Worm (Caenorhabditis elegans) whole organism, L4 larva: ENCODE measurements around the gene Y53F4B.26.
"Not testable (repeated sequence)": the region's sequence is repeated elsewhere in the genome, so short reads cannot be mapped to it uniquely, and the experiment has no call there.

ENCODE experiments used
- F10B5.3 ChIP-seq: sonication (generic microtip); optimal IDR thresholded peaks from 2 replicates; lab custom pipeline; 2016; ENCODE audit warnings: mild to moderate bottlenecking, missing genetic modification characterization, missing compliant biosample characterization
- F44E2.7 ChIP-seq: fragments of 200-800 bp; sonication (Bioruptor generic); IDR thresholded peaks from 2 replicates; pipeline ENCODE4 v2.1.2; 2022; ENCODE audit warnings: missing genetic modification characterization, missing compliant biosample characterization
- F49E8.2 ChIP-seq: sonication (generic microtip); optimal IDR thresholded peaks from 2 replicates; lab custom pipeline; 2016; ENCODE audit warnings: missing compliant biosample characterization, mild to moderate bottlenecking, missing genetic modification characterization, borderline replicate concordance
- R02D3.7 ChIP-seq: fragments of 150-350 bp; sonication (generic microtip); optimal IDR thresholded peaks from 3 replicates; lab custom pipeline; 2014; ENCODE audit warnings: missing biosample characterization, missing genetic modification characterization
- Y75B8A.6 ChIP-seq: fragments of 200-800 bp; sonication (Bioruptor generic); IDR thresholded peaks from 2 replicates; pipeline ENCODE4 v1.3.6; 2022; ENCODE audit warnings: missing genetic modification reagents, missing genetic modification characterization, missing compliant biosample characterization
- ZK546.5 ChIP-seq, 2 experiments: sonication (generic microtip); optimal IDR thresholded peaks; 2 replicates each; lab custom pipeline; 2017; ENCODE audit warnings: missing biosample characterization in 2 of 2, missing genetic modification characterization in 2 of 2
- aha-1 ChIP-seq: fragments of 150-350 bp; peaks from one replicate; lab custom pipeline; 2014; ENCODE audit warnings: missing biosample characterization, missing genetic modification characterization
- aly-2 ChIP-seq: sonication (generic microtip); optimal IDR thresholded peaks from 2 replicates; lab custom pipeline; 2018; ENCODE audit warnings: missing biosample characterization, missing genetic modification characterization
- ama-1 ChIP-seq: fragments of 150-350 bp; optimal IDR thresholded peaks from 2 replicates; lab custom pipeline; 2014; ENCODE audit warnings: inconsistent platforms, mixed read lengths
- attf-4 ChIP-seq: sonication (generic microtip); optimal IDR thresholded peaks from 3 replicates; lab custom pipeline; 2017; ENCODE audit warnings: missing biosample characterization, missing genetic modification characterization
- ces-1 ChIP-seq: fragments of 150-350 bp; sonication (generic microtip); optimal IDR thresholded peaks from 4 replicates; lab custom pipeline; 2014; ENCODE audit warnings: missing biosample characterization, missing genetic modification reagents, missing genetic modification characterization
- cey-2 ChIP-seq: sonication (generic microtip); optimal IDR thresholded peaks from 3 replicates; lab custom pipeline; 2017; ENCODE audit warnings: missing genetic modification characterization, mild to moderate bottlenecking, missing compliant biosample characterization, antibody characterized with exemption, borderline replicate concordance; ENCODE audit not compliant: insufficient read depth
- ctbp-1 ChIP-seq: fragments of 200-800 bp; sonication (Bioruptor generic); IDR thresholded peaks from 2 replicates; pipeline ENCODE4 v1.3.6; 2022; ENCODE audit warnings: missing genetic modification reagents, missing genetic modification characterization, missing compliant biosample characterization
- daf-16 ChIP-seq, 3 experiments: sonication (generic microtip); optimal IDR thresholded peaks; 2 replicates each; lab custom pipeline; 2016 to 2017; ENCODE audit warnings: missing genetic modification characterization in 3 of 3, missing genetic modification reagents in 3 of 3, mild to moderate bottlenecking in 2 of 3, missing compliant biosample characterization in 2 of 3, missing biosample characterization in 1 of 3, moderate library complexity in 1 of 3
- daf-19 ChIP-seq: fragments of 200-800 bp; sonication (Bioruptor generic); conservative IDR thresholded peaks from 2 replicates; pipeline ENCODE4 v1.3.6; 2022; ENCODE audit warnings: missing genetic modification characterization, missing compliant biosample characterization
- dmd-6 ChIP-seq: fragments of 200-800 bp; sonication (Bioruptor generic); IDR thresholded peaks from 2 replicates; pipeline ENCODE4 v1.3.6; 2022; ENCODE audit warnings: missing genetic modification reagents, missing genetic modification characterization, missing compliant biosample characterization
- dmd-8 ChIP-seq: fragments of 200-800 bp; sonication (Bioruptor generic); IDR thresholded peaks from 2 replicates; pipeline ENCODE4 v1.3.6; 2022; ENCODE audit warnings: missing genetic modification characterization, missing compliant biosample characterization
- duxl-1 ChIP-seq: sonication (generic microtip); optimal IDR thresholded peaks from 2 replicates; lab custom pipeline; 2016; ENCODE audit warnings: mild to moderate bottlenecking, missing genetic modification characterization, moderate library complexity, missing compliant biosample characterization; ENCODE audit not compliant: poor library complexity
- dve-1 ChIP-seq: sonication (generic microtip); optimal IDR thresholded peaks from 2 replicates; lab custom pipeline; 2017; ENCODE audit warnings: antibody characterized with exemption, mild to moderate bottlenecking, missing genetic modification characterization, missing compliant biosample characterization; ENCODE audit not compliant: insufficient read depth
- fkh-10 ChIP-seq: fragments of 150-350 bp; optimal IDR thresholded peaks from 2 replicates; lab custom pipeline; 2014; ENCODE audit warnings: missing biosample characterization, missing genetic modification reagents, missing genetic modification characterization
- hif-1 ChIP-seq, 2 experiments: sonication (generic microtip); optimal IDR thresholded peaks; 2 replicates each; lab custom pipeline; 2016 to 2017; ENCODE audit warnings: missing compliant biosample characterization in 2 of 2, missing genetic modification characterization in 2 of 2, missing genetic modification reagents in 2 of 2, missing genotype in 2 of 2, mild to moderate bottlenecking in 1 of 2
- hlh-11 ChIP-seq: fragments of 200-800 bp; sonication (Bioruptor generic); optimal IDR thresholded peaks from 2 replicates; lab custom pipeline; 2018; ENCODE audit warnings: mild to moderate bottlenecking, missing genetic modification characterization, missing compliant biosample characterization
- hlh-30 ChIP-seq: sonication (generic microtip); optimal IDR thresholded peaks from 2 replicates; lab custom pipeline; 2017; ENCODE audit warnings: antibody characterized with exemption, mild to moderate bottlenecking, missing genetic modification characterization, missing compliant biosample characterization; ENCODE audit not compliant: insufficient read depth
- hmg-1.1 ChIP-seq: fragments of 200-800 bp; sonication (Bioruptor generic); IDR thresholded peaks from 2 replicates; pipeline ENCODE4 v1.3.6; 2022; ENCODE audit warnings: missing genetic modification reagents, missing genetic modification characterization, missing compliant biosample characterization
- lim-7 ChIP-seq: fragments of 200-800 bp; sonication (Bioruptor generic); IDR thresholded peaks from 2 replicates; pipeline ENCODE4 v1.3.6; 2022; ENCODE audit warnings: missing genetic modification characterization, missing compliant biosample characterization
- lin-1 ChIP-seq: fragments of 200-800 bp; sonication (Bioruptor generic); IDR thresholded peaks from 2 replicates; pipeline ENCODE4 v1.3.6; 2022; ENCODE audit warnings: missing genetic modification reagents, missing genetic modification characterization, missing compliant biosample characterization
- lin-15B ChIP-seq: fragments of 150-350 bp; sonication (generic microtip); optimal IDR thresholded peaks from 3 replicates; lab custom pipeline; 2014; ENCODE audit warnings: missing biosample characterization, missing genetic modification characterization
- lir-3 ChIP-seq: sonication (generic microtip); optimal IDR thresholded peaks from 2 replicates; lab custom pipeline; 2016; ENCODE audit warnings: mild to moderate bottlenecking, missing genetic modification characterization, missing compliant biosample characterization
- lsy-2 ChIP-seq, 2 experiments: fragments of 150-350 bp in 1 of 2; sonication (generic microtip) in 1 of 2; optimal IDR thresholded peaks; 2 replicates each; lab custom pipeline; 2014 to 2017; ENCODE audit warnings: missing biosample characterization in 2 of 2, missing genetic modification characterization in 2 of 2
- madf-9 ChIP-seq: fragments of 200-800 bp; sonication (Bioruptor generic); conservative IDR thresholded peaks from 2 replicates; pipeline ENCODE4 v1.3.6; 2022; ENCODE audit warnings: missing genetic modification reagents, missing genetic modification characterization, missing compliant biosample characterization
- mep-1 ChIP-seq: fragments of 150-350 bp; sonication (generic microtip); optimal IDR thresholded peaks from 3 replicates; lab custom pipeline; 2014; ENCODE audit warnings: missing biosample characterization, missing genetic modification characterization
- mxl-3 ChIP-seq: fragments of 200-800 bp; sonication (Bioruptor generic); optimal IDR thresholded peaks from 2 replicates; lab custom pipeline; 2018; ENCODE audit warnings: mild to moderate bottlenecking, missing genetic modification characterization, missing compliant biosample characterization
- nhr-10 ChIP-seq: fragments of 150-350 bp; optimal IDR thresholded peaks from 2 replicates; lab custom pipeline; 2014; ENCODE audit warnings: missing biosample characterization, missing genetic modification characterization
- nhr-11 ChIP-seq: fragments of 150-350 bp; optimal IDR thresholded peaks from 2 replicates; lab custom pipeline; 2014; ENCODE audit warnings: missing biosample characterization, missing genetic modification characterization
- nhr-111 ChIP-seq: fragments of 200-800 bp; sonication (Bioruptor generic); optimal IDR thresholded peaks from 2 replicates; lab custom pipeline; 2018; ENCODE audit warnings: mild to moderate bottlenecking, missing genetic modification characterization, missing compliant biosample characterization
- nhr-25 ChIP-seq: sonication (generic microtip); optimal IDR thresholded peaks from 2 replicates; lab custom pipeline; 2017; ENCODE audit warnings: missing genetic modification characterization, mild to moderate bottlenecking, missing compliant biosample characterization, antibody characterized with exemption, moderate library complexity, borderline replicate concordance; ENCODE audit not compliant: insufficient read depth
- nhr-48 ChIP-seq: sonication (generic microtip); optimal IDR thresholded peaks from 2 replicates; lab custom pipeline; 2016; ENCODE audit warnings: mild to moderate bottlenecking, missing genetic modification characterization, missing compliant biosample characterization
- rbr-2 ChIP-seq: sonication (generic microtip); optimal IDR thresholded peaks from 2 replicates; lab custom pipeline; 2016; ENCODE audit warnings: missing genotype, missing genetic modification characterization, missing compliant biosample characterization
- saeg-2 ChIP-seq: fragments of 200-800 bp; sonication (Bioruptor generic); IDR thresholded peaks from 2 replicates; pipeline ENCODE4 v1.3.6; 2022; ENCODE audit warnings: missing genetic modification reagents, missing genetic modification characterization, missing compliant biosample characterization
- skn-1 ChIP-seq: fragments of 150-350 bp; optimal IDR thresholded peaks from 2 replicates; lab custom pipeline; 2014; ENCODE audit warnings: missing biosample characterization, missing genetic modification characterization
- snpc-4 ChIP-seq: fragments of 150-350 bp; optimal IDR thresholded peaks from 2 replicates; lab custom pipeline; 2014; ENCODE audit warnings: missing biosample characterization, missing genetic modification characterization
- spr-1 ChIP-seq: sonication (generic microtip); optimal IDR thresholded peaks from 2 replicates; lab custom pipeline; 2016; ENCODE audit warnings: mild to moderate bottlenecking, missing genetic modification characterization, missing compliant biosample characterization
- spr-3 ChIP-seq: fragments of 200-800 bp; sonication (Bioruptor generic); optimal IDR thresholded peaks from 2 replicates; lab custom pipeline; 2018; ENCODE audit warnings: mild to moderate bottlenecking, missing genetic modification characterization, missing compliant biosample characterization
- unc-62 ChIP-seq, 3 experiments: fragments of 150-350 bp in 1 of 3; sonication (generic microtip); optimal IDR thresholded peaks in 2 of 3; peaks in 1 of 3; 1 replicate in 1 of 3; 2 replicates in 2 of 3; lab custom pipeline; 2014 to 2017; ENCODE audit warnings: missing biosample characterization in 3 of 3, missing genetic modification characterization in 3 of 3, missing genetic modification reagents in 3 of 3, missing genotype in 1 of 3
- vab-7 ChIP-seq: fragments of 200-800 bp; sonication (Bioruptor generic); IDR thresholded peaks from 2 replicates; pipeline ENCODE4 v1.3.6; 2022; ENCODE audit warnings: missing genetic modification reagents, missing genetic modification characterization, missing compliant biosample characterization
- zfp-2 ChIP-seq: sonication (generic microtip); optimal IDR thresholded peaks from 2 replicates; lab custom pipeline; 2016; ENCODE audit warnings: mild to moderate bottlenecking, missing genetic modification characterization, missing compliant biosample characterization
- zfp-3 ChIP-seq: fragments of 200-800 bp; sonication (Bioruptor generic); conservative IDR thresholded peaks from 2 replicates; pipeline ENCODE4 v1.3.6; 2022; ENCODE audit warnings: missing genetic modification reagents, missing genetic modification characterization, missing compliant biosample characterization
- ztf-7 ChIP-seq: fragments of 150-350 bp; optimal IDR thresholded peaks from 2 replicates; lab custom pipeline; 2014; ENCODE audit warnings: missing biosample characterization, missing genetic modification characterization

Gene Y53F4B.26

DNA sequence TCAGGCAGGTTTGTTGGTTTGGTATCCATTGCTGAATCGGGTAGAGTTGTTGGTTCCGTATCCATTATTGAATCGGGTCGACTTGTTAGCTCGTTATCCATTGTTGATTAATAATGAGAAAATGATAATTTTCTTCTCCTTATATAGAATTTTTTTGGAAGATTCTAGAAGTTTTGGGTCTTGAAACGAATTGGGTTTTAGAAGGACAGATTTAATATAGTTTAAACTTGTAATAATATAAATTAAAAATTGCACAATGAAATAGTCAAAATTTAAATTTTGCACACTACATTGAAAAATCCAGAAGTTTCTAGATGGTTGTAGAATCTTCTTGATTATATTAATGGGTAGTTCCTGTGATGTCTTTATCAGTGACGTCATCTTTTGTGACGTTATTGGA is at the start of gene Y53F4B.26:
Gene Y53F4B.26 (minus strand): TSS at position 101 of the 400 bp plus-strand sequence.
- not testable (repeated sequence) for TF ChIP-seq duxl-1 (tag; lab: Kevin White, UChicago); saeg-2; daf-16 (GFP tag; optimal IDR thresholded peaks at IDR 0.05; lab: Kevin White, UChicago); daf-16 (tag; optimal IDR thresholded peaks at IDR 0.05; lab: Kevin White, UChicago)
- TF ChIP-seq, all 104 proteins: peak for 0; not testable (repeated sequence) for 104

DNA sequence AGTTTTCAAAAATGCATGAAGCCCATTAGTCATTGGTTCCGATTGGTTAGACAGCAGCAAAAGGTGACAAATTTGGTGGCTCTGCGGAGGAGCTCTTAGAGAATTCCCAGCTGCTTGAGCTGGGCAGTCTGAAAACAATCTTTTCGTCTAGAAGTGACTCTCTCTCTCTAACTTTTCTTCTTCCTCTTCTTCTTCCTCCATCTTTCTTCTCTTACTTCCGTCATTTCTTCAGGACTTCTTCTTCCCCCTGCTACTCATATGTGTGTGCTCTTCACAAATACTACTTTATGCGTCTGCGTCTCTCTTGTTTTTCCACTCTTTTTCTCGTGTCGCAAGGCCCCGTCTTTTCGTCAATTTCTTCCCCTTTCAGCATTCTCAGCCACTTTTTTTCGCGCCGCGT is 49.2 kb upstream of the Y53F4B.26 start:
- no peak for TF ChIP-seq daf-19 (GFP tag; lab: Robert Waterston, UW)
- no peak for TF ChIP-seq Y75B8A.6 (GFP tag; lab: Robert Waterston, UW)
- TF ChIP-seq nhr-11, result no peak
- TF ChIP-seq nhr-10 (tag; lab: Kevin White, UChicago), result no peak
- peak; percentile 36 for TF ChIP-seq fkh-10
- TF ChIP-seq aly-2 (tag; lab: Kevin White, UChicago), result no peak
- TF ChIP-seq ces-1 (GFP tag; lab: Kevin White, UChicago), result no peak
- TF ChIP-seq lin-1 (GFP tag; lab: Robert Waterston, UW), result no peak
- TF ChIP-seq lir-3 (tag; lab: Kevin White, UChicago), result no peak
- TF ChIP-seq dve-1, result peak; percentile 36
- no peak for TF ChIP-seq lin-15B (tag; lab: Kevin White, UChicago)
- no peak for TF ChIP-seq zfp-2 (tag; lab: Kevin White, UChicago)
- TF ChIP-seq lim-7, result no peak
- no peak for TF ChIP-seq dmd-8
- peak in 1 of 2 experiments; percentile 5 for TF ChIP-seq lsy-2 (tag; optimal IDR thresholded peaks at IDR 0.05; lab: Kevin White, UChicago)
- no peak for TF ChIP-seq nhr-111 (GFP tag; lab: Kevin White, UChicago)
- peak; percentile 35 for TF ChIP-seq aha-1
- TF ChIP-seq hmg-1.1 (GFP tag; lab: Robert Waterston, UW), result peak; percentile 54
- TF ChIP-seq hlh-30 (tag; lab: Kevin White, UChicago), result peak; percentile 46
- no peak for TF ChIP-seq vab-7
- TF ChIP-seq skn-1 (tag; lab: Kevin White, UChicago), result no peak
- TF ChIP-seq nhr-48, result no peak
- no peak for TF ChIP-seq spr-3 (GFP tag; lab: Kevin White, UChicago)
- TF ChIP-seq mxl-3 (GFP tag; lab: Kevin White, UChicago), result no peak
- no peak for TF ChIP-seq F44E2.7 (GFP tag; lab: Robert Waterston, UW)
- no peak for TF ChIP-seq ZK546.5 (tag; optimal IDR thresholded peaks at IDR 0.05; lab: Kevin White, UChicago)
- no peak for TF ChIP-seq nhr-25 (tag; lab: Kevin White, UChicago)
- no peak for TF ChIP-seq zfp-3 (GFP tag; lab: Robert Waterston, UW)
- no peak for TF ChIP-seq ama-1
- no peak for TF ChIP-seq hif-1 (tag; optimal IDR thresholded peaks at IDR 0.05; lab: Kevin White, UChicago)
- no peak for TF ChIP-seq cey-2 (tag; lab: Kevin White, UChicago)
- TF ChIP-seq R02D3.7 (tag; lab: Kevin White, UChicago), result no peak
- TF ChIP-seq rbr-2 (tag; lab: Kevin White, UChicago), result peak; percentile 51
- TF ChIP-seq spr-1, result no peak
- no peak for TF ChIP-seq hlh-11
- no peak; the same call in 1 of the 2 replicates for TF ChIP-seq dmd-6 (GFP tag; lab: Robert Waterston, UW)
- TF ChIP-seq ctbp-1 (GFP tag; lab: Robert Waterston, UW), result no peak
- TF ChIP-seq unc-62 (GFP tag; optimal IDR thresholded peaks at IDR 0.05 in 1 of 2; lab: Kevin White, UChicago), result peak in 1 of 2 experiments; percentile 8
- no peak for TF ChIP-seq unc-62 (tag; optimal IDR thresholded peaks at IDR 0.05; lab: Kevin White, UChicago)
- TF ChIP-seq snpc-4 (tag; lab: Kevin White, UChicago), result no peak
- TF ChIP-seq mep-1 (tag; lab: Kevin White, UChicago), result peak; percentile 27
- no peak for TF ChIP-seq ztf-7
- no peak for TF ChIP-seq madf-9 (GFP tag; lab: Robert Waterston, UW)
- no peak for TF ChIP-seq F49E8.2 (tag; lab: Kevin White, UChicago)
- no peak for TF ChIP-seq F10B5.3 (tag; lab: Kevin White, UChicago)
- TF ChIP-seq attf-4 (tag; lab: Kevin White, UChicago), result no peak
